Worm (Caenorhabditis elegans) whole organism, young adult: ENCODE results near the gene R10F2.5.

Experiments used
- B0035.1 ChIP-seq: sonication (generic microtip); optimal IDR thresholded peaks from 2 replicates; lab custom pipeline; 2016; ENCODE audit warnings: missing genetic modification characterization, mild to moderate bottlenecking, missing compliant biosample characterization, missing genotype, missing genetic modification reagents
- F10E7.11 ChIP-seq: sonication (generic microtip); optimal IDR thresholded peaks from 2 replicates; lab custom pipeline; 2017; ENCODE audit warnings: mild to moderate bottlenecking, missing genetic modification characterization, moderate library complexity, missing compliant biosample characterization
- F55B11.4 ChIP-seq: sonication (generic microtip); optimal IDR thresholded peaks from 2 replicates; lab custom pipeline; 2016; ENCODE audit warnings: missing compliant biosample characterization, missing genetic modification characterization, borderline replicate concordance; ENCODE audit not compliant: insufficient read depth
- K12H6.12 ChIP-seq: fragments of 200-800 bp; sonication (Bioruptor generic); optimal IDR thresholded peaks from 2 replicates; lab custom pipeline; 2018; ENCODE audit warnings: mild to moderate bottlenecking, missing genetic modification characterization, missing compliant biosample characterization
- T26A5.8 ChIP-seq: sonication (generic microtip); optimal IDR thresholded peaks from 2 replicates; lab custom pipeline; 2016; ENCODE audit warnings: missing genetic modification characterization, missing compliant biosample characterization
- Y53G8AR.9 ChIP-seq: fragments of 200-800 bp; sonication (Bioruptor generic); conservative IDR thresholded peaks from 2 replicates; pipeline ENCODE4 v1.3.6; 2022; ENCODE audit warnings: missing genetic modification reagents, missing genetic modification characterization, missing compliant biosample characterization
- Y67H2A.10 ChIP-seq: fragments of 200-800 bp; sonication (Bioruptor generic); conservative IDR thresholded peaks from 2 replicates; pipeline ENCODE4 v1.3.6; 2022; ENCODE audit warnings: missing genetic modification reagents, missing genetic modification characterization, missing compliant biosample characterization
- ZK185.1 ChIP-seq: sonication (generic microtip); optimal IDR thresholded peaks from 2 replicates; lab custom pipeline; 2016; ENCODE audit warnings: mild to moderate bottlenecking, missing genetic modification characterization, missing compliant biosample characterization; ENCODE audit not compliant: poor library complexity, severe bottlenecking
- bed-2 ChIP-seq: fragments of 200-800 bp; sonication (Bioruptor generic); IDR thresholded peaks from 2 replicates; pipeline ENCODE4 v1.3.6; 2022; ENCODE audit warnings: missing genetic modification reagents, missing genetic modification characterization, missing compliant biosample characterization
- ccch-3 ChIP-seq: fragments of 200-800 bp; sonication (Bioruptor generic); optimal IDR thresholded peaks from 2 replicates; lab custom pipeline; 2018; ENCODE audit warnings: mild to moderate bottlenecking, missing genetic modification characterization, missing compliant biosample characterization
- ceh-100 ChIP-seq: fragments of 200-800 bp; sonication (Bioruptor generic); IDR thresholded peaks from 2 replicates; pipeline ENCODE4 v1.3.6; 2022; ENCODE audit warnings: missing genetic modification reagents, missing genetic modification characterization, missing compliant biosample characterization
- ceh-27 ChIP-seq: fragments of 200-800 bp; sonication (Bioruptor generic); optimal IDR thresholded peaks from 2 replicates; lab custom pipeline; 2018; ENCODE audit warnings: mild to moderate bottlenecking, missing genetic modification characterization, moderate library complexity, missing compliant biosample characterization
- ceh-79 ChIP-seq: sonication (generic microtip); optimal IDR thresholded peaks from 2 replicates; lab custom pipeline; 2017; ENCODE audit warnings: mild to moderate bottlenecking, missing genetic modification characterization, missing compliant biosample characterization
- chd-7 ChIP-seq: sonication (generic microtip); optimal IDR thresholded peaks from 2 replicates; lab custom pipeline; 2016; ENCODE audit warnings: mild to moderate bottlenecking, missing genetic modification characterization, moderate library complexity, missing compliant biosample characterization
- die-1 ChIP-seq: sonication (generic microtip); optimal IDR thresholded peaks from 2 replicates; lab custom pipeline; 2016; ENCODE audit warnings: missing genotype, mild to moderate bottlenecking, missing genetic modification characterization, missing compliant biosample characterization
- dox-1 ChIP-seq: fragments of 200-800 bp; sonication (Bioruptor generic); IDR thresholded peaks from 2 replicates; pipeline ENCODE4 v1.3.6; 2022; ENCODE audit warnings: missing genetic modification reagents, missing genetic modification characterization, missing compliant biosample characterization
- efl-1 ChIP-seq: fragments of 150-350 bp; optimal IDR thresholded peaks from 2 replicates; lab custom pipeline; 2014; ENCODE audit warnings: missing biosample characterization, missing genetic modification reagents, missing genetic modification characterization
- egl-18 ChIP-seq: fragments of 200-800 bp; sonication (Bioruptor generic); IDR thresholded peaks from 2 replicates; pipeline ENCODE4 v1.3.6; 2022; ENCODE audit warnings: missing genetic modification reagents, missing genetic modification characterization, missing compliant biosample characterization
- egrh-3 ChIP-seq: fragments of 200-800 bp; sonication (Bioruptor generic); IDR thresholded peaks from 2 replicates; pipeline ENCODE4 v1.3.6; 2022; ENCODE audit warnings: missing genetic modification reagents, missing genetic modification characterization, missing compliant biosample characterization
- fkh-3 ChIP-seq: sonication (generic microtip); optimal IDR thresholded peaks from 2 replicates; lab custom pipeline; 2016; ENCODE audit warnings: mild to moderate bottlenecking, missing genetic modification characterization, missing compliant biosample characterization
- gei-17 ChIP-seq: fragments of 200-800 bp; sonication (Bioruptor generic); optimal IDR thresholded peaks from 2 replicates; lab custom pipeline; 2018; ENCODE audit warnings: mild to moderate bottlenecking, missing genetic modification characterization, missing compliant biosample characterization
- him-1 ChIP-seq: sonication (generic microtip); optimal IDR thresholded peaks from 2 replicates; lab custom pipeline; 2016; ENCODE audit warnings: missing genotype, missing genetic modification reagents, missing genetic modification characterization, missing compliant biosample characterization
- hmg-1.2 ChIP-seq: fragments of 200-800 bp; sonication (Bioruptor generic); IDR thresholded peaks from 2 replicates; pipeline ENCODE4 v1.3.6; 2022; ENCODE audit warnings: missing genetic modification reagents, missing genetic modification characterization, missing compliant biosample characterization
- lag-1 ChIP-seq: fragments of 200-800 bp; sonication (Bioruptor generic); IDR thresholded peaks from 2 replicates; pipeline ENCODE4 v1.3.6; 2022; ENCODE audit warnings: missing genetic modification reagents, missing genetic modification characterization, missing compliant biosample characterization
- let-526 ChIP-seq: fragments of 200-800 bp; sonication (Bioruptor generic); IDR thresholded peaks from 2 replicates; pipeline ENCODE4 v1.3.6; 2022; ENCODE audit warnings: missing genetic modification reagents, missing genetic modification characterization, missing compliant biosample characterization
- let-607 ChIP-seq, 2 experiments: fragments of 200-800 bp in 1 of 2; sonication (Bioruptor generic) in 1 of 2; sonication (generic microtip) in 1 of 2; optimal IDR thresholded peaks; 2 replicates each; lab custom pipeline; 2016 to 2018; ENCODE audit warnings: mild to moderate bottlenecking in 2 of 2, missing compliant biosample characterization in 2 of 2, missing genetic modification characterization in 2 of 2, moderate library complexity in 2 of 2, missing genotype in 1 of 2
- nfya-1 ChIP-seq: sonication (generic microtip); optimal IDR thresholded peaks from 2 replicates; lab custom pipeline; 2017; ENCODE audit warnings: antibody characterized with exemption, missing compliant biosample characterization, missing genetic modification characterization, borderline replicate concordance; ENCODE audit not compliant: insufficient read depth
- nfyb-1 ChIP-seq: fragments of 200-800 bp; sonication (Bioruptor generic); IDR thresholded peaks from 2 replicates; pipeline ENCODE4 v1.3.6; 2022; ENCODE audit warnings: missing genetic modification reagents, missing genetic modification characterization, missing compliant biosample characterization
- nhr-120 ChIP-seq: fragments of 200-800 bp; sonication (Bioruptor generic); IDR thresholded peaks from 2 replicates; pipeline ENCODE4 v1.3.6; 2022; ENCODE audit warnings: missing genetic modification characterization, missing compliant biosample characterization
- pbrm-1 ChIP-seq: fragments of 200-800 bp; sonication (Bioruptor generic); IDR thresholded peaks from 2 replicates; pipeline ENCODE4 v1.3.6; 2022; ENCODE audit warnings: missing genetic modification reagents, missing genetic modification characterization, missing compliant biosample characterization
- rec-8 ChIP-seq, 2 experiments: sonication (generic microtip); optimal IDR thresholded peaks; 2 replicates each; lab custom pipeline; 2016; ENCODE audit warnings: mild to moderate bottlenecking in 2 of 2, missing genetic modification characterization in 2 of 2, missing genetic modification reagents in 2 of 2, missing genotype in 2 of 2, missing biosample characterization in 1 of 2, missing compliant biosample characterization in 1 of 2, moderate library complexity in 1 of 2
- repo-1 ChIP-seq: sonication (generic microtip); optimal IDR thresholded peaks from 2 replicates; lab custom pipeline; 2017; ENCODE audit warnings: mild to moderate bottlenecking, missing genetic modification characterization, missing compliant biosample characterization
- snpc-1.1 ChIP-seq: sonication (generic microtip); optimal IDR thresholded peaks from 2 replicates; lab custom pipeline; 2017; ENCODE audit warnings: missing genetic modification characterization, mild to moderate bottlenecking, missing compliant biosample characterization, antibody characterized with exemption, moderate library complexity, missing genotype, missing genetic modification reagents; ENCODE audit not compliant: insufficient read depth
- snpc-3.4 ChIP-seq: sonication (generic microtip); optimal IDR thresholded peaks from 2 replicates; lab custom pipeline; 2017; ENCODE audit warnings: missing genetic modification characterization, mild to moderate bottlenecking, missing compliant biosample characterization, antibody characterized with exemption, moderate library complexity, missing genotype, missing genetic modification reagents
- tbp1 ChIP-seq: fragments of 200-800 bp; sonication (Bioruptor generic); optimal IDR thresholded peaks from 2 replicates; lab custom pipeline; 2018; ENCODE audit warnings: mild to moderate bottlenecking, missing genetic modification characterization, missing compliant biosample characterization
- tlf-1 ChIP-seq: fragments of 200-800 bp; sonication (Bioruptor generic); optimal IDR thresholded peaks from 2 replicates; lab custom pipeline; 2018; ENCODE audit warnings: mild to moderate bottlenecking, missing genetic modification characterization, missing compliant biosample characterization
- unc-130 ChIP-seq: sonication (generic microtip); optimal IDR thresholded peaks from 2 replicates; lab custom pipeline; 2016; ENCODE audit warnings: missing genetic modification reagents, missing genetic modification characterization, missing compliant biosample characterization
- zfh-2 ChIP-seq: fragments of 200-800 bp; sonication (Bioruptor generic); conservative IDR thresholded peaks from 2 replicates; pipeline ENCODE4 v1.3.6; 2022; ENCODE audit warnings: missing genetic modification reagents, missing genetic modification characterization, missing compliant biosample characterization
- zim-3 ChIP-seq: sonication (generic microtip); optimal IDR thresholded peaks from 2 replicates; lab custom pipeline; 2017; ENCODE audit warnings: mild to moderate bottlenecking, missing genetic modification characterization, moderate library complexity, missing compliant biosample characterization
- ztf-22 ChIP-seq: fragments of 200-800 bp; sonication (Bioruptor generic); optimal IDR thresholded peaks from 2 replicates; lab custom pipeline; 2018; ENCODE audit warnings: mild to moderate bottlenecking, missing genetic modification characterization, moderate library complexity, missing compliant biosample characterization
- ztf-26 ChIP-seq: sonication (generic microtip); optimal IDR thresholded peaks from 2 replicates; lab custom pipeline; 2017; ENCODE audit warnings: missing genetic modification characterization, missing compliant biosample characterization
- ztf-28 ChIP-seq: fragments of 200-800 bp; sonication (Bioruptor generic); IDR thresholded peaks from 2 replicates; pipeline ENCODE4 v1.3.6; 2022; ENCODE audit warnings: missing genetic modification reagents, missing genetic modification characterization, missing compliant biosample characterization

Gene R10F2.5

DNA sequence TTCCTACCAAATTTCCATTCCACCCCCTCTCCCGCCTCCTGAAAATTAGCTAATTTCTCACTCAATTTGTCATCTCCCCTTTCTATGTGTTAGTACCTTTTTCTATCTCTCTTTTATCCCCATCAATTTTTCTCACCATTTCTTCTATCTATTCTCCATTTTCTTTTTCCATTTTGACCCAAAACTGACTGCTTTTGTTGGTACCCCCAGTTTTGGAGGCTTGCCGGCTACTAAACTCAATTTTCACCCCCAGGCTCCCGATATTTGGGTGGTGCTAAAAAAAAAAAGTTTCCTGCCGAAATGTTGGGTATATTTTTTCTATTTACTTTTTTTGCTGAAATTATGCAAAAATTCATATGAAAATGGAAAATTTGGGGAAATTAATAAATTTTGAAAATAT lies 16.7 kb downstream of the R10F2.5 start:
- TF ChIP-seq F10E7.11 (tag; lab: Kevin White, UChicago) (no peak), egl-18 (GFP tag; lab: Robert Waterston, UW) (no peak), nhr-120 (GFP tag; lab: Robert Waterston, UW) (no peak), K12H6.12 (tag; lab: Kevin White, UChicago) (no peak), let-526 (GFP tag; lab: Robert Waterston, UW) (no peak)

DNA sequence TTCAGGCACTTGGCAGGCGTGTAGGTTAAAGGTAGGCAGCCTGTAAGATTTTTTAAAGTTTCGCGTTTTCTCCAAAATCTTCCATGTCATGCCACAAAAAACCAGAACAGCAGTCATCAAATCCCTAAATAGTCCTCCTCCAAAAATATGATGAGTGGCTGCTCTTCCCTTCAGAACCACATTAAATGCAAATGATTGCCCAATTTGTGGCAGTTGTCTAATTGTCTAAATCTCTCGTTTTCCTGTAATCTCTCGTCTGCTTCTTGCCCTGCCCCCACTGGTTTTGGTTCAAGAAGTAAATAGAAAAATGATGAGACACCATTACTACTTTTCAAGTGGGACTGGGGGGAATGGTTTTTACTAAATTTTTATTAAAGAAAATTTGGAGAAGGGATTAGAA lies 20.4 kb downstream of the R10F2.5 start:
- TF ChIP-seq zim-3 (tag; lab: Kevin White, UChicago) = no peak
- no peak for TF ChIP-seq die-1 (tag; lab: Kevin White, UChicago)
- TF ChIP-seq ceh-79 = no peak
- TF ChIP-seq Y53G8AR.9 (GFP tag; lab: Robert Waterston, UW) = no peak
- TF ChIP-seq hmg-1.2 (GFP tag; lab: Robert Waterston, UW) = peak; percentile 85
- TF ChIP-seq ztf-26 (tag; lab: Kevin White, UChicago) = no peak
- TF ChIP-seq nfyb-1 (GFP tag; lab: Robert Waterston, UW) = no peak

DNA sequence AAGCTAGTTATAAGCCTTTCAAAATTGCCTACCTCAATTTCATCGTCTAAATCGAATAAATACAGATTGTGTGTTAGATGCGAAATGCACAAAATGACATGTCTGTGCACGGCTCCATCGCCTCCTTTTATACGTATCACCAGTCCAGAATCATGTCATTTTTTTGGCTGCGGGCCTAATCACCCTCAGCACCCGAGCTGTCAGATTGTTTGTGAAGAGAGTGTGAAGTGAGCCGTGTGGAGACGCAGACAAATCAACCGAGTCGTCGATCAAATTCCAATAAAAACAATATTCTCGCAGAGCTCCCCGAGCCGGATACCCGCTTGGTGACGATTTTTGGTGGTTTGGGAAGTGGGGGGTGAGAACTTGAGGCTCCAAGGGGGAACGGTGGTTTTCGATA lies 23.4 kb downstream of the R10F2.5 start, which contains the start of gene idpa-1:
TSS of gene idpa-1 (minus strand) at position 101 of the 400 bp plus-strand sequence.
- TF ChIP-seq fkh-3 (no peak), tbp1 (GFP tag; lab: Kevin White, UChicago) (no peak), gei-17 (GFP tag; lab: Kevin White, UChicago) (no peak), bed-2 (GFP tag; lab: Robert Waterston, UW) (no peak), ZK185.1 (tag; lab: Kevin White, UChicago) (no peak), ztf-28 (GFP tag; lab: Robert Waterston, UW) (no peak), Y67H2A.10 (GFP tag; lab: Robert Waterston, UW) (no peak), unc-130 (no peak), ztf-26 (tag; lab: Kevin White, UChicago) (no peak), snpc-3.4 (no peak), ceh-100 (GFP tag; lab: Robert Waterston, UW) (no peak), die-1 (tag; lab: Kevin White, UChicago) (no peak), ccch-3 (GFP tag; lab: Kevin White, UChicago) (no peak), F10E7.11 (tag; lab: Kevin White, UChicago) (no peak), F55B11.4 (tag; lab: Kevin White, UChicago) (no peak), ztf-22 (GFP tag; lab: Kevin White, UChicago) (no peak), rec-8 (tag; optimal IDR thresholded peaks at IDR 0.05; lab: Kevin White, UChicago) (no peak), chd-7 (tag; lab: Kevin White, UChicago) (no peak)
- TF ChIP-seq, all 124 proteins: peak for 0

DNA sequence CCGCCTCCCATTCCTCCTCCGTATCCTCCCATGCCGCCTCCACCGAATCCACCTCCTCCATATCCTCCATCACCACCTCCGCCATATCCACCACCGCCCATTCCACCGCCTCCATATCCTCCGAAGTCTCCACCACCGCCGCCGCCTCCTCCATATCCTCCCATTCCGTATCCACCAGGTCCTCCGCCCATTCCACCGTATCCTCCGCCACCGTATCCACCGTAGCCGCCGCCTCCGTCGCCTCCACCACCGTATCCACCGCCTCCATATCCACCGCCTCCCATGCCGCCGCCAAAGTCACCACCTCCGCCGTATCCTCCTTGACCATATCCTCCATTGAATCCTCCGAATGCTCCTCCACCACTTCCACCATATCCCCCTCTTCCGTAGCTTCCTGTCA lies 24.9 kb downstream of the R10F2.5 start:
- no peak for TF ChIP-seq him-1 (tag; lab: Kevin White, UChicago)
- TF ChIP-seq ztf-28 (GFP tag; lab: Robert Waterston, UW) = no peak
- no peak for TF ChIP-seq tbp1 (GFP tag; lab: Kevin White, UChicago)
- TF ChIP-seq ceh-27 (GFP tag; lab: Kevin White, UChicago) = no peak
- peak; percentile 89 for TF ChIP-seq egrh-3 (GFP tag; lab: Robert Waterston, UW)
- TF ChIP-seq hmg-1.2 (GFP tag; lab: Robert Waterston, UW) = no peak
- TF ChIP-seq efl-1 = no peak
- no peak for TF ChIP-seq pbrm-1 (GFP tag; lab: Robert Waterston, UW)
- TF ChIP-seq repo-1 (tag; lab: Kevin White, UChicago) = no peak
- TF ChIP-seq tlf-1 = no peak
- no peak for TF ChIP-seq T26A5.8 (tag; lab: Kevin White, UChicago)
- TF ChIP-seq B0035.1 (tag; lab: Kevin White, UChicago) = no peak
- TF ChIP-seq nfya-1 = no peak
- no peak for TF ChIP-seq F10E7.11 (tag; lab: Kevin White, UChicago)
- TF ChIP-seq let-526 (GFP tag; lab: Robert Waterston, UW) = no peak
- no peak for TF ChIP-seq snpc-1.1
- 0 out of 2 replicates have a peak, but pooled peaks have one; percentile 16 for TF ChIP-seq dox-1 (GFP tag; lab: Robert Waterston, UW)
- TF ChIP-seq zfh-2 = peak; percentile 91
- no peak for TF ChIP-seq lag-1
- TF ChIP-seq let-607 (tag; optimal IDR thresholded peaks at IDR 0.05; lab: Kevin White, UChicago) = no peak
- no peak for TF ChIP-seq egl-18 (GFP tag; lab: Robert Waterston, UW)
